Fruit fly (Drosophila melanogaster): ENCODE data around the gene elm.

Gene elm

DNA sequence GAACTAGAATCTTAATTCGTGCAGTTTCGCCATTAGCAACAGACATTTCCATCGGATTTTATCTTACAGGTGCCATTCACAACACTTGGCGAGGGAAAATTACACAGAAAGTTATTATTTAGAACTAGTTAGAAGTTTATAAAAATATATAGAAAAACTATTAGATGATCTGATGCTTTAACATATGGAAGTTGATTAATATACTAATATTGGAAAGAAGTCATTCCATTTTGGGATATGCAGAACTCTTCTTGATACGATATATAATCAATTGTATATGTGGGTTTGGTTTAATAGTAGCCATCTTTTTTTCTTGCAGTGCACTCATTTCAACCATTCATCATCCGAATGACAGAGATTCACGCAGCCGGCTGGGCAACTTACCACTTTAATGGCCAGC is 27.6 kb upstream of the elm start:
- TF ChIP-seq Myc (optimal IDR thresholded peaks at IDR 0.05) (no peak), Sin3A (optimal IDR thresholded peaks at IDR 0.05) (no peak), insv (optimal IDR thresholded peaks at IDR 0.05) (no peak), h (optimal IDR thresholded peaks at IDR 0.05) (no peak), ttk (optimal IDR thresholded peaks at IDR 0.05) (no peak), psq (optimal IDR thresholded peaks at IDR 0.05) (no peak)

DNA sequence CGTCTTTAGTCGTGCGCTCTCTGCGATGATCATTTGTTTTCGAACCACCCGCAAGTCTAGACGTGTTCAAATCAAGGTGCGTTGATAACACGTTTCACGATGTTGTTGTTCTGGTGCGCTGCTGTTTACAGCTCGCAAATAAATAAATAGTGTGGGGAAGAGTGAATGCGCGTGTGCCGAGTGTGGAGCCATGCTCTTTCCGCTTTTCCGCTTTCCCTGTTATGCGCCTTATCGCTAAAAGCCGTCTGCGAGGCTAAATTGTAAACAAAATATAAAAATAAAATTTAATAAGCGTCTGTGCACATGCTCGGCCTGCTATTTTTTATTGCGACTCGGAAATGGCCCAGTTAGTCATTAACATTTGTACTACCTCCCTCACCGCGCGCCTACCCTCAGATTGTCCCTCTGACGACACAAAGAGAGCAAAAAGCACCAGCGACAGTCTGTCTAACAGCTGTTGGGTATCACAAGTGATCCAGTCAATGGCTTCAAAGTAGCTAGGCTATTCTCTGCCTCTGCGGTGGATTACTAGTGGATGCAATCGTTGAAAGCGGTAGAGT is 18.1 kb upstream of the elm start:
- TF ChIP-seq insv (optimal IDR thresholded peaks at IDR 0.05) (no peak), h (optimal IDR thresholded peaks at IDR 0.05) (no peak), Sin3A (optimal IDR thresholded peaks at IDR 0.05) (no peak), psq (optimal IDR thresholded peaks at IDR 0.05) (no peak), ttk (optimal IDR thresholded peaks at IDR 0.05) (no peak), Myc (optimal IDR thresholded peaks at IDR 0.05) (no peak)

DNA sequence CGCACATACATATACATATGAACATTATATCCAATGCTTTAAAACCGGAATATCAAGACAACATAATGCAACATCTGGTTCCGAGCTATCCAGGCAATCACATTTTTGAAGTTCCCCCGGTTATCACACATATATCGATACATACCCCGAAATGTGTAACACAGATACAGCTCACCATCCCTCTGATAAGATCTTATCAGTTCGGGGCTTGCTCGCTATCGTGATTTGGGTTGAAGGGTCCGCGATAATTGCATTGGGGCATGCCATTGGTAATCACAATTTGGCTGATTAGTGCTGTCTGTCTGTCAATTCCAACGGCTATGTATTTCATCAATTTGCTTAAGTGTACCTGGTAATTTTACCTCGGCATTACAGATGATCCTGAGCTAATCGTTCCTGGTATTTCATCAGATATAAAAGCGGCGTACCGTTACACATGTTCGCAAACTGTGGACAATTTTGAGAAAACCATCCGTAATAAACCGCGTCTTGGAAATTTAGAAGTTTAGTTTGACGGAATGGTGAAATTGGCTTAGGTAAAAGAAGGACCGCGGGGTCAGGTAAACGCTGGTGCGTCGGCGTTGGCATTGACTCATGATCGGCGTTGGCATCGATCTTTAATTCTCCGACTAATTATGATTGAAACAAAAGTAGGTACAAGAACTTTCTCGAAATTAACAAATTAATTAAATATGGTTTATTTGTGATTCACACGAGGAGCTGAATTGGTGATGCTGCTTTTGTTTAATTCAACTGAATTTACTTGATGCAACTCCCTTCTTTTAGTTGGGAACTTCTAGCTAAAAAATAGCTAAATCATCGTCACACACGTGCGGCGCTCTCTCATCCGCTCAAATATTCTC is 17.4 kb upstream of the elm start:
- TF ChIP-seq ttk (optimal IDR thresholded peaks at IDR 0.05): no peak
- no peak for TF ChIP-seq h (optimal IDR thresholded peaks at IDR 0.05)
- no peak for TF ChIP-seq Sin3A (optimal IDR thresholded peaks at IDR 0.05)
- no peak for TF ChIP-seq Myc (optimal IDR thresholded peaks at IDR 0.05)
- TF ChIP-seq psq (optimal IDR thresholded peaks at IDR 0.05): no peak
- no peak for TF ChIP-seq insv (optimal IDR thresholded peaks at IDR 0.05)

DNA sequence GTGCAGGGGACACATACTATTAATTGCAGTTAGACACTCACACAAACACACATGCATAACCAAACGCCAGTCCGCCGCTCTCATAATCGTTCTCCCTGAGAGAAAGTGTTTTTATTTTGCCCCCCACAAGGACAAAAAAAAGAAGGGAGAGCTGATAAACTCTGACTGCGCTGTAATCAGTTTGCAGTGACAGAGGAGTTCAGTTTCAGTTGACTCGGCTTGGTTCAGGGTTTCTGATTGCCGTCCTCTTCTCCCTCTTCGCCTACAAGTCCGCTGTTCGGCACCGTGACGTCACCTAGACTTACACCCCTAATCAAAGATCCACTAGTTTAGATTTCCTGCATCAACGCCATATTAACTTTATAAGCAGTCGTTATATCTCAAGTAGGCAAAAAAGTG is 16.6 kb upstream of the elm start:
- TF ChIP-seq h (optimal IDR thresholded peaks at IDR 0.05) (no peak), psq (optimal IDR thresholded peaks at IDR 0.05) (no peak), ttk (optimal IDR thresholded peaks at IDR 0.05) (no peak), Myc (optimal IDR thresholded peaks at IDR 0.05) (no peak), Sin3A (optimal IDR thresholded peaks at IDR 0.05) (no peak), insv (optimal IDR thresholded peaks at IDR 0.05) (no peak)

DNA sequence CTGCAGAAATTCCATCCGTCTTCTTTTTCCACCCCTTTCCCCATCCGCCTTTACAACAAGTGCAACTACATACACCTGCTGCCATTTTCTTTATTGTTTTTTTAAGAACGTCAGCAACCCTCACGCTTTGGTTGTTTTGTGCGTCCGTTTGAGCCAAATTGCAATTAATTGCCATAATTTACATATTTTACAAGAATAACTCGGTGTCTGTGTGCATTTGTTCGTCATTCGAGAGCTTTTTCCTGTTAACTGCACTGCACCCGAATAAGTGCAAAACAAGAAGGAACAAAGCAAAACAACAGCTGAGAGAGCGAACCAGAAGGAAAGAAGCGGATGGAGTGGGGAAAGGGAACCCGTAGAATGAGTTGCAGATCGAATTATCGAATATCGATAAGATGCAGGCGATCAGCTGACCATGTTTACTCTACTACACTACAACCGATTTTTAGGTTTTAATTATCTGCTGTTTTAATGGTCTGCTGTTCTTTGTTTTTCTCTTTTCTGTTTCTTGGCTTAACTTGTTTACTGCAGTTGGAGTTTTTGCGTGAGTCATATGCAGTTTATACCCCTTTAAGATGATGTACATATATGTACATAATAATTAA is 16.1 kb upstream of the elm start:
- TF ChIP-seq insv (optimal IDR thresholded peaks at IDR 0.05) (no peak), ttk (optimal IDR thresholded peaks at IDR 0.05) (no peak), psq (optimal IDR thresholded peaks at IDR 0.05) (no peak), Sin3A (optimal IDR thresholded peaks at IDR 0.05) (no peak), Myc (optimal IDR thresholded peaks at IDR 0.05) (no peak), h (optimal IDR thresholded peaks at IDR 0.05) (no peak)

DNA sequence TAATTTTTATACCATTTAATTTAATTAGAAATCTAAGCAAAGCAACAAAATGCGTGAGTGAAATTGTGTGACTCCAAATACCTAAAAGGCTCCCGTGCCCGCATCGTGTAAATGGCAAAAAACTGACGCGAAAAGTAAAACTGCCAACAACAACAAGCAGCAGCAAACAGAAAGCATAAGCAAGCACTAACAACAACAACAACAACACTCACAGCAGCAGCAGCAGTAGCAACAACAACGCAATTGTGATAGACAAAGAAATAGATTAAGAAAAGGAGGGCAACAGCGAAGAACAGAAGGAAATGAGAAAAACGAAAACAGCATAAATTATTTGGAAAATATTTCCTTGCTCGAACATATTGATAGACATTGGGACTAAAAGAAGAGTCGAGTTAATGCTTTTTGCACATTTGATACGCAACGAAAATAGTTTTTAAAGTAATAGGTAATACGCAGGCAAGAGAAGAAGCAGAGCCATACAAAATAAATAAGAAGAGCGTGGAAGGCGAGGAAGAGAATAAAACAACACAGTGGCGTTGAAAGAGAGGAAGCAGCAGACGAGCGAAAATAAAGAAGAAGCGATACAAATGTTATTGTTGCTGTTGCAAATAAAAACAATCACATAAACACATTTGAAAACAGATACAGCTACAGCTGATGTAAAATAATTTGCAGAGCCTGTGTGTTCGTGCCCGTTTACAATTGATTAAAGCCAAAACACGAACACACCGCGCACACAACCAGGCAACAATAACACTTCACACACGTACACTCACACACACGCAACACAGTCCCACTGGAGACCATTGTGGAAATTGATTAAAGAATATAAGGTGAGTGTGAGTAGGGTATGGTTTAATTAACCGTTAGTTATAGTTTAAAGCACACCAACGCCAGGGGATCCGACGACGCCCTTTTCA is 15.3 kb upstream of the elm start:
- TF ChIP-seq ttk (optimal IDR thresholded peaks at IDR 0.05) (no peak), h (optimal IDR thresholded peaks at IDR 0.05) (no peak), psq (optimal IDR thresholded peaks at IDR 0.05) (peak; percentile 85)

DNA sequence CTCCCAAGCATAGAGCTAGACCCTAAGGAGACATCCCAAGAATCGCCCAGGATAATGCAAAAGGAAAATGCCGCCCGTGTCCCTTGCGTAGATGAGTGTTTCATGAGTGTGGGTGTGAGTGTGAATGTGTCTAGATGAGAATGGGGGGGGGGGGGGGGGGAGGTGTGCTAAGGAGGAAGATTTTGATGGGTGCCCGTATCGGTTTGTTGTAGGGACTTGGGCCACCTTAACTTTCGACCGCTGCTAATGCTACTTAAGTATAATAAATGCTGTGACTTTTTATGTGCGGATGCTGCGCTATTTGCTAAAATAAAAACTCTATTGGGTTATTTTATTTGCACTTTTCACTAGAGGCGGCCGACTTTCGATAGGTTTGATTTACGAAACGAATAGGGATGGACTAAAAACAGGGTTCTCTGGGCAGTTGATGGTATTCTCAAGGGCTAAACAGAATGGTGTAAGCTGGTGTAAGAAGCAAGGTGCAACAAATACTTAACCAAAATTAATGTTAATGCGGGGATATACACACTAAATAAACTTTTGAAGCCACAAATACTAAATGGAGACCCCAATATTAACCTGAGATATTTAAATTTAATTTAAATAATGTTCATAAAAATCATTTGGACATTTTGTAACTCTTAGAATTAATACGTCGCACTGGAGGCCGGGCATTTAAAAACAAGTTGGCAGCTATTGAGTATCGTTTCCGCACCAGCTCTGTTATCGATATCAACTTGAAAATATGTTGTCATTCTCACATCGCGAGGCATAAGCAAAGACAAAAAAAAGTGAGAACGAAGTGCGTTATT is 14.5 kb upstream of the elm start, which contains the start of the genes Xe7 and Atg17:
Gene Xe7, minus strand, starts transcription at position 407 of the 812 bp plus-strand sequence.
Gene Atg17, plus strand, starts transcription at position 786 of the 812 bp plus-strand sequence.
- peak; percentile 60 for TF ChIP-seq psq (optimal IDR thresholded peaks at IDR 0.05)
- TF ChIP-seq ttk (optimal IDR thresholded peaks at IDR 0.05): no peak

DNA sequence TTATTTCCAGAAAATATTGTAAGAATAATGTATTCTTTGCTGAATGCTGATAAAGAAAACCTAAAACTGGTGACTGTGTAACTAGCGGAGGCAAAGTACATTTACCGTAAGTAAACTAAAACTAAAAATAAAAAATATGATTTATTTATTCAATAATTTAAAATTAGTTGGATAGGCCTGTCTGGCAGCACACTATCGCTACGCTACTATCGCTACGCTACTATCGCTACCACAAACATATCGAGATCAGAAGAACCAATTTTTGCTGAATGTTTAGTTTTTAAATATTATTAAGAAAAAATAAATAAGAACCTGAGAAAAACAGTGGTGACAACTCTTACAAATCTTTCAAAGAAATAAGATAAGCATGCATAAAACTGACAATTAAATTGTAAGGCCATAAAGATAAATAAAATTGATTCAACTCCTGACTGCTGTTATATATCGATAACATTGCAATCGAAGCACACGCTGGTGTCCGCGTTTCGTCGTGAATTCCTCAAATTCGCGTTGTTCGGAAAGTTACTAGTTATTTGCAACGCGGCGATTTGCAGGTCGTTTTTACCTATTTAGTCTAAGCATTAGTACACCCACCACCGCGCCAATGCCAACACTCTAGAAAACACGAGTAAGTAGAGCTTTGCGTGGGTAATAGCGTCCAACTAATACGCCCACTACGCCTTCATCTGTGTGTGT is 5.7 kb upstream of the elm start, which contains the start of gene Wdr33:
Gene Wdr33, plus strand, starts transcription at position 438 of the 696 bp plus-strand sequence.
- TF ChIP-seq ttk (optimal IDR thresholded peaks at IDR 0.05) (no peak), Sin3A (optimal IDR thresholded peaks at IDR 0.05) (no peak), Myc (optimal IDR thresholded peaks at IDR 0.05) (no peak), psq (optimal IDR thresholded peaks at IDR 0.05) (no peak), insv (optimal IDR thresholded peaks at IDR 0.05) (no peak), h (optimal IDR thresholded peaks at IDR 0.05) (no peak)

DNA sequence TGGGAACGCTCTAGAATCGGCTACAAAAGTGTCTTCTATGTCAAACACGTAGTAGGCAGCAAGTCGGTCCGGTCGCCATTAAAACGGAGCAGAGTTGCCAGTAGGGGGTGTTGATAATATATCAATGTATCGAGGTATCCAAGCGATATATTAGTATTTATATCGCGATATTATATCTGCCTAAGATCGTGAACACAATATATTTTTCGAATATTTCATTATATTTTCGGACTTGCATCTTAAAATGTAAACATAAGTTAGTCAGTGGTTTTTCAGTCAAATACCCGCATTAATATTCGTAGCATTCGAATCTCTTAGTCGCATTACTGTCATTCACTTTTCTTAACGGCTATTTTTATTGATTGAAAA is 5.2 kb upstream of the elm start, which contains the start of gene CG2182:
Gene CG2182, minus strand, starts transcription at position 84 of the 369 bp plus-strand sequence.
- TF ChIP-seq h (optimal IDR thresholded peaks at IDR 0.05) (no peak), Myc (optimal IDR thresholded peaks at IDR 0.05) (no peak), insv (optimal IDR thresholded peaks at IDR 0.05) (no peak), Sin3A (optimal IDR thresholded peaks at IDR 0.05) (no peak), psq (optimal IDR thresholded peaks at IDR 0.05) (no peak), ttk (optimal IDR thresholded peaks at IDR 0.05) (no peak)

DNA sequence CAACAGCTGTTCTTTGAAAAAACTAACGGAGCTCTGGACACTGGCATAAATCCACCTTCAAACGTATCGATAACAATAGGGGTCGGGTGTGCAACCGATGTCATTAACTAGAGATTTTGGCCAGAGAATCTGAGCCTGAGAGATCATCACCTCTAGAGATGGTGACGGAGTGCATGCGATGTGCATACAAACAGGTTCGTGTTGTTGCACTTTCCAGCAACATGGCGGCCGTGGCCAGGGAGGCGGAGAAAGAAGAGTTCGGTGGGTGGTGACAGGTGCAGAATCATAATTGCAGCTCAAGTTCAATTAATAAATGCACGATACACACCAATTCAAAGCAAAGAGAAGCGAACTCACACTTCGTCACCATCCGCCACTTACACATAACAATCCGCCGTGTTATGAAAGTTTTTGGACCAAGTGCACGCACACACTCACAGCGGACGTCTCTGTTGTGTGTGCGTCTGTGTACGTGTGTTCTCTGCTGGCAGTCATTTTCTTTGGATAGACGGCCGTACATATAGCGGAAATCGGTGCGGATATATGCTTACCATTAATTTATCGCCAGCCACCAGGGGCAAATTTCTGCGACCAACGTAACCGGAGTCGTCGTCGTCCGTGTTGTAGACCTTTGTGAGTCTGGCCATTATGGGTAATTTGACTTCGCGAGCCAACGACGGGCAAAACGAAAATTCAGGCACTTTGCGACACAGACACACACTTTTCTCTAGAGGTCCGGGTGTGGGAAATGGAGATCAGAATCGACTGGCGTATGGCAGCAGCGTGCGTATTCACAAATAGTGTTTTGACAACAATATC is 4.5 kb upstream of the elm start:
- TF ChIP-seq h (optimal IDR thresholded peaks at IDR 0.05) (no peak), insv (optimal IDR thresholded peaks at IDR 0.05) (no peak), Myc (optimal IDR thresholded peaks at IDR 0.05) (no peak), ttk (optimal IDR thresholded peaks at IDR 0.05) (no peak), psq (optimal IDR thresholded peaks at IDR 0.05) (no peak), Sin3A (optimal IDR thresholded peaks at IDR 0.05) (no peak)
